Worm (Caenorhabditis elegans) whole organism, L2 larva: ENCODE data around the gene EEED8.12.

Source experiments
- dmd-4 ChIP-seq: sonication (generic microtip); optimal IDR thresholded peaks from 2 replicates; lab custom pipeline; 2017; ENCODE audit warnings: missing biosample characterization, missing genetic modification characterization
- elt-1 ChIP-seq: fragments of 150-350 bp; optimal IDR thresholded peaks from 2 replicates; lab custom pipeline; 2014; ENCODE audit warnings: missing biosample characterization, missing genetic modification characterization
- fos-1 ChIP-seq: fragments of 150-350 bp; optimal IDR thresholded peaks from 2 replicates; lab custom pipeline; 2014; ENCODE audit warnings: missing biosample characterization, missing genetic modification characterization
- lin-13 ChIP-seq: fragments of 150-350 bp; optimal IDR thresholded peaks from 2 replicates; lab custom pipeline; 2014; ENCODE audit warnings: missing biosample characterization, missing genetic modification reagents, missing genetic modification characterization
- mbf-1 ChIP-seq: sonication (generic microtip); optimal IDR thresholded peaks from 2 replicates; lab custom pipeline; 2017; ENCODE audit warnings: missing biosample characterization, missing genetic modification characterization
- mdl-1 ChIP-seq, 2 experiments: fragments of 150-350 bp in 1 of 2; sonication (generic microtip) in 1 of 2; optimal IDR thresholded peaks; 2 replicates each; lab custom pipeline; 2017; ENCODE audit warnings: missing biosample characterization in 2 of 2, missing genetic modification characterization in 2 of 2
- nhr-23 ChIP-seq: fragments of 150-350 bp; optimal IDR thresholded peaks from 2 replicates; lab custom pipeline; 2014; ENCODE audit warnings: missing biosample characterization, missing genetic modification reagents, missing genetic modification characterization
- snpc-4 ChIP-seq: fragments of 150-350 bp; optimal IDR thresholded peaks from 2 replicates; lab custom pipeline; 2014; ENCODE audit warnings: missing biosample characterization, missing genetic modification characterization
- unc-55 ChIP-seq: fragments of 150-350 bp; sonication (generic microtip); optimal IDR thresholded peaks from 3 replicates; lab custom pipeline; 2014; ENCODE audit warnings: missing biosample characterization, missing genetic modification reagents, missing genetic modification characterization
- zag-1 ChIP-seq: fragments of 150-350 bp; optimal IDR thresholded peaks from 2 replicates; lab custom pipeline; 2014; ENCODE audit warnings: missing biosample characterization, missing genetic modification characterization
- ztf-11 ChIP-seq: sonication (generic microtip); optimal IDR thresholded peaks from 2 replicates; lab custom pipeline; 2017; ENCODE audit warnings: missing biosample characterization, missing genetic modification characterization

ce11 chrII:5373275-5374047, 35.4 kb downstream of the EEED8.12 start, which contains the start of the genes agt-2 and F09E5.3:
- TF ChIP-seq lin-13 (peak; percentile 92), snpc-4 (peak; percentile 82), fos-1 (tag; lab: Kevin White, UChicago) (peak; percentile 92), ztf-11 (tag; lab: Kevin White, UChicago) (no peak), unc-55 (GFP tag; lab: Kevin White, UChicago) (peak; percentile 94), zag-1 (tag; lab: Kevin White, UChicago) (peak; percentile 74), mdl-1 (tag; optimal IDR thresholded peaks at IDR 0.05; lab: Kevin White, UChicago) (peak in 1 of 2 experiments; percentile 54), elt-1 (tag; lab: Kevin White, UChicago) (no peak), mbf-1 (no peak), nhr-23 (tag; lab: Kevin White, UChicago) (no peak), dmd-4 (no peak)
